Worm (Caenorhabditis elegans): Measurements from ENCODE around the gene F42A9.6.

Gene F42A9.6

DNA sequence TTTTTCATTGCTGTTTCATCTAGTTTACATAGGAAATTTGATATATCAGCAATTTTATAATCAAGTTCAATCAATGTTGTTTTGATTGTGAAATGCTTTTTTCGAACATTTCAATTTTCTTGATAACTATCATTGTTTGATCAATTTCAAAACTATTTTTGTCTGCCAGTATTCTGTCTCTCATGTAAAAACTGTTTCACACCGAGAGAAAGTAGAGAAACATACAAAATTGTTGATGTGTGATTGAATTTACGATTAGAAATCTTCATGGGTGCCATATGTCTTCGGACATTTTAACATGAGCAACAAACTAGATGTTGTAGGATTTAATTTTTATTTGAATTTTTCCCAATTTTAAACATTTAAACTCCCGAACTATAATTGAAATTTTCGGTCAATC lies 41.7 kb downstream of the F42A9.6 start, which contains the start of gene C49C8.2:
TSS of gene C49C8.2 (plus strand) at position 393 of the 400 bp plus-strand sequence.
- TF ChIP-seq pha-4 (tag; optimal IDR thresholded peaks at IDR 0.05) = peak; percentile 60
- no peak for TF ChIP-seq pqm-1 (tag; optimal IDR thresholded peaks at IDR 0.05)
- peak; percentile 56 for TF ChIP-seq elt-2 (tag; optimal IDR thresholded peaks at IDR 0.05)
- no peak for TF ChIP-seq ceh-82 (tag; optimal IDR thresholded peaks at IDR 0.05)
- no peak for TF ChIP-seq nhr-25 (tag; optimal IDR thresholded peaks at IDR 0.05)
- no peak for TF ChIP-seq ceh-16 (tag; optimal IDR thresholded peaks at IDR 0.05)
- no peak for TF ChIP-seq mml-1 (tag; optimal IDR thresholded peaks at IDR 0.05)
- TF ChIP-seq fos-1 (tag; optimal IDR thresholded peaks at IDR 0.05) = no peak
- no peak for TF ChIP-seq nhr-237 (tag; optimal IDR thresholded peaks at IDR 0.05)
- TF ChIP-seq ceh-28 (tag; optimal IDR thresholded peaks at IDR 0.05) = no peak

DNA sequence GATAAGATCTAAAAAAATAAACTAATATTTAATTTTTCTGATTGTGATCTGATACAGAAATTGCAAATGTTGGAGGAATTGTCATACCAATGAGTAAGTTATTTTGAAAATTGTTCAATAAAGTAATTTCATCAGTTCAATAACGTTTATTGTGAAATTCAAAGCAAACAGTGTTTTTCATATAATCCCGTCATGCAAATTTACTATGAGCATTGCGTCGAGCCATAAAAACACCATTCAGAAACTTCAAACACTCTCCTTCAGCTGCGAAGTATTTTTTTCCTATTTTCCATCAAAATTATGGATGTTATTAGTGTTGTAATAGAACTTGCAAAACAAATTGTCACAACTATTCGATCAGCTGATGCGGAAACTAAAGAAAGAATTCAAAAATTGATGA lies 42.8 kb downstream of the F42A9.6 start, which contains the start of gene C49C8.8:
TSS of gene C49C8.8 (plus strand) at position 301 of the 400 bp plus-strand sequence.
- TF ChIP-seq nhr-43 (tag; optimal IDR thresholded peaks at IDR 0.05; ENCODE audit: poor library complexity, severe bottlenecking) (no peak), unc-62 (GFP tag; optimal IDR thresholded peaks at IDR 0.05) (no peak), nhr-25 (tag; optimal IDR thresholded peaks at IDR 0.05) (no peak), ZK546.5 (tag; optimal IDR thresholded peaks at IDR 0.05) (no peak), eor-1 (tag; optimal IDR thresholded peaks at IDR 0.05) (no peak), ceh-82 (tag; optimal IDR thresholded peaks at IDR 0.05) (no peak), nhr-237 (tag; optimal IDR thresholded peaks at IDR 0.05) (no peak), fkh-2 (tag; optimal IDR thresholded peaks at IDR 0.05) (no peak), fos-1 (tag; optimal IDR thresholded peaks at IDR 0.05) (no peak), fkh-10 (GFP tag; optimal IDR thresholded peaks at IDR 0.05) (no peak), mml-1 (tag; optimal IDR thresholded peaks at IDR 0.05) (no peak), daf-12 (tag; optimal IDR thresholded peaks at IDR 0.05) (no peak), pqm-1 (tag; optimal IDR thresholded peaks at IDR 0.05) (no peak), egl-5 (tag; optimal IDR thresholded peaks at IDR 0.05) (no peak), nfya-1 (tag; optimal IDR thresholded peaks at IDR 0.05; ENCODE audit: insufficient read depth) (no peak), unc-39 (tag; optimal IDR thresholded peaks at IDR 0.05) (no peak), ama-1 (optimal IDR thresholded peaks at IDR 0.05) (no peak), nhr-77 (tag; optimal IDR thresholded peaks at IDR 0.05) (no peak), elt-3 (tag; optimal IDR thresholded peaks at IDR 0.05) (no peak), hmg-11 (tag; optimal IDR thresholded peaks at IDR 0.05) (no peak)

DNA sequence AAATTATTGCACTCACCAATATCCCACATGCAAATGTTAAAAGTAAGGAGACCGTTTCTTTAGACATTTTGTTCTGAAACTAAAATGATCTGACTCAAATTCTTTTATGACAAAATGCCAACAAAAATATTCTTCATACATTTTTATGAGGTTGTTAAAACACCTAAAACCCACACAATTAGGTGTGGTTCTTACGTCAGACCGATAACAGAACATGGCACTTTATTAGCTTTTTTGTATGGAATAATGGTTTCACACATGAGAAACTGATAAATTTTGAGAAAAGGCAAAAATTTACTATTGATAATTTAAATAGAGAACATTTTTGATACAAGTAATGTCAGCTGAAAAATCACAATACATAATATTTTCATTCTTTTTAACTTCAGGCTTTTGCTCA lies 44.6 kb downstream of the F42A9.6 start, which contains the start of gene C49C8.5:
TSS of gene C49C8.5 (minus strand) at position 73 of the 400 bp plus-strand sequence.
- peak; percentile 54 for TF ChIP-seq elt-2 (tag; optimal IDR thresholded peaks at IDR 0.05)
- peak; percentile 20 for TF ChIP-seq pqm-1 (tag; optimal IDR thresholded peaks at IDR 0.05)
- TF ChIP-seq snpc-4 (tag; optimal IDR thresholded peaks at IDR 0.05) = no peak
- TF ChIP-seq nhr-67 (tag; optimal IDR thresholded peaks at IDR 0.05) = no peak
- no peak for TF ChIP-seq hmg-11 (tag; optimal IDR thresholded peaks at IDR 0.05)

DNA sequence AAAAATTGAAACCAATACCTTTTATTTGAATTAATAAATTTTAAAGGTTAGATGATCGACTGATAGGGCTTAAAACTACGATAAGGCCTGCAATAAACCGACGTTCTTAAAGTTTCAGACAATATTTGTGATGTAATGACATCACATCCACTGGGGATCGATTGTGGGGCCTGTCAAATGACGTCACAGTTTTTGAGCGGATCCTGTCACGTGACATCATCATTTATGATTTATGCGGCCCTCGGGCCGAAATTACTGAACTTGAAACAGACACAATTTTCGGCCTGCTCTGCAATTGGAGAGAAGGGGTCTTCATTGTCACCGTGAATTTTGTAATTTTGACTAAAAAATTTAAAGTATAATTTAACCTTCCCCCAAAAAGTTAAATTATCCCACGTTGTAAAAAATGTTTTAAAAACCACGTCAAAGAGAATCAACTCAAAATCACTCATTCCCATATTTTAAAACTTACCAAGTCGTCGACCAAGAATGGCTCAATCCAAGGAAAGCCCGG lies 45.1 kb downstream of the F42A9.6 start, which contains the start of gene C49C8.1:
TSS of gene C49C8.1 (plus strand) at position 464 of the 514 bp plus-strand sequence.
- TF ChIP-seq elt-2 (tag; optimal IDR thresholded peaks at IDR 0.05) = peak; percentile 30
- no peak for TF ChIP-seq eor-1 (tag; optimal IDR thresholded peaks at IDR 0.05)
- no peak for TF ChIP-seq nhr-76 (tag; optimal IDR thresholded peaks at IDR 0.05)
- no peak for TF ChIP-seq nhr-12 (tag; optimal IDR thresholded peaks at IDR 0.05)
- TF ChIP-seq ceh-28 (tag; optimal IDR thresholded peaks at IDR 0.05) = no peak
- TF ChIP-seq lsy-12 (tag; optimal IDR thresholded peaks at IDR 0.05) = no peak

DNA sequence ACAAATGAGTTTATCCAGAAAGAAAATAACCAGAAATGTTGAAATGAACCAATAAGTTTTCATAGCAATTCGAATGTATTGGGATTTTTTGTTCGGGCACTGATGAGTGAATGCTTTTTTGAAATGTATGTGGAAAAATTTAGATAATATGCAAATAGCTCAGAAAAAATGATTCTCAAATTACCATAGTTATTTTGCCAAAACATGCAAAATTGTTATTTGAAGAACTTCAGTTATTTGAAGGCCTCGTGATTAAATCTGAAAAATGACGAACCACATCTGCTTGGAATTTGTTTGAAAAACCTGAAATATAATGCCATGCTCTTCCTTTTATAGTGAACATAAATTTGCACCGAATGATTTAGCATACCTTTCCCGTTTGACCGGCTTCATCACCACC lies 49.1 kb downstream of the F42A9.6 start, which contains the start of gene C49C8.6:
TSS of gene C49C8.6 (minus strand) at position 101 of the 400 bp plus-strand sequence.
- TF ChIP-seq hmg-11 (tag; optimal IDR thresholded peaks at IDR 0.05) (no peak), nfya-1 (tag; optimal IDR thresholded peaks at IDR 0.05; ENCODE audit: insufficient read depth) (no peak), unc-39 (tag; optimal IDR thresholded peaks at IDR 0.05) (no peak), elt-2 (tag; optimal IDR thresholded peaks at IDR 0.05) (no peak), lin-15B (tag; optimal IDR thresholded peaks at IDR 0.05) (no peak), ceh-28 (tag; optimal IDR thresholded peaks at IDR 0.05) (no peak), nhr-237 (tag; optimal IDR thresholded peaks at IDR 0.05) (no peak), R02D3.7 (tag; optimal IDR thresholded peaks at IDR 0.05) (no peak), ztf-4 (tag; optimal IDR thresholded peaks at IDR 0.05) (no peak), fos-1 (tag; optimal IDR thresholded peaks at IDR 0.05) (no peak), nhr-12 (tag; optimal IDR thresholded peaks at IDR 0.05) (no peak), nhr-77 (tag; optimal IDR thresholded peaks at IDR 0.05) (no peak), ama-1 (optimal IDR thresholded peaks at IDR 0.05) (no peak), nhr-43 (tag; optimal IDR thresholded peaks at IDR 0.05; ENCODE audit: poor library complexity, severe bottlenecking) (no peak), ceh-16 (tag; optimal IDR thresholded peaks at IDR 0.05) (no peak), eor-1 (tag; optimal IDR thresholded peaks at IDR 0.05) (no peak), tbx-2 (tag; optimal IDR thresholded peaks at IDR 0.05) (no peak), elt-1 (tag; optimal IDR thresholded peaks at IDR 0.05) (no peak), nhr-67 (tag; optimal IDR thresholded peaks at IDR 0.05) (no peak), snpc-4 (tag; optimal IDR thresholded peaks at IDR 0.05) (no peak)
